Worm (Caenorhabditis elegans): ENCODE data around the gene abcf-3.

ce11 chrIII:6207046-6207445, 33.8 kb downstream of the abcf-3 start:
- TF ChIP-seq ama-1 (optimal IDR thresholded peaks at IDR 0.05) (no peak), tbx-7 (tag; optimal IDR thresholded peaks at IDR 0.05) (no peak), ttx-3 (tag; optimal IDR thresholded peaks at IDR 0.05) (no peak), elt-4 (tag; optimal IDR thresholded peaks at IDR 0.05) (no peak), gmeb-2 (tag; optimal IDR thresholded peaks at IDR 0.05) (no peak), lin-11 (tag; optimal IDR thresholded peaks at IDR 0.05) (no peak), hlh-15 (tag; optimal IDR thresholded peaks at IDR 0.05) (no peak)

Data from whole organism, late embryonic.